Fruit fly (Drosophila melanogaster) whole organism, embryonic: Measurements from ENCODE around the gene CG44303.
A peak's percentile ranks its signal among the peaks of the same experiment; 100 is the strongest.

ENCODE experiments used
- Abd-B ChIP-seq: fragments of 200-800 bp; sonication (Bioruptor generic); optimal IDR thresholded peaks from 2 replicates; lab custom pipeline; 2018; ENCODE audit warnings: missing biosample characterization, mild to moderate bottlenecking, missing genetic modification characterization, moderate library complexity
- Antp ChIP-seq: fragments of 200-800 bp; sonication (Bioruptor generic); optimal IDR thresholded peaks from 3 replicates; lab custom pipeline; 2016; ENCODE audit warnings: missing biosample characterization, missing genetic modification characterization
- Atf3 ChIP-seq: fragments of 200-800 bp; sonication (Bioruptor generic); optimal IDR thresholded peaks from 3 replicates; lab custom pipeline; 2016; ENCODE audit warnings: missing biosample characterization, missing genetic modification characterization
- CG11560 ChIP-seq: fragments of 200-800 bp; sonication (Bioruptor generic); IDR thresholded peaks from 3 replicates; pipeline ENCODE4 v1.3.6; 2022; ENCODE audit warnings: missing biosample characterization, missing genetic modification characterization
- CG1647 ChIP-seq: fragments of 200-800 bp; sonication (Bioruptor generic); optimal IDR thresholded peaks from 3 replicates; lab custom pipeline; 2016; ENCODE audit warnings: missing biosample characterization, missing genetic modification characterization
- CG17186 ChIP-seq: fragments of 200-800 bp; sonication (Bioruptor generic); optimal IDR thresholded peaks from 3 replicates; lab custom pipeline; 2017; ENCODE audit warnings: missing biosample characterization, missing genetic modification reagents, missing genetic modification characterization
- CG17802 ChIP-seq: fragments of 200-800 bp; sonication (Bioruptor generic); optimal IDR thresholded peaks from 2 replicates; lab custom pipeline; 2018; ENCODE audit warnings: missing biosample characterization, mild to moderate bottlenecking, missing genetic modification characterization, moderate library complexity
- CG18011 ChIP-seq: fragments of 200-800 bp; sonication (Bioruptor generic); optimal IDR thresholded peaks from 2 replicates; lab custom pipeline; 2017; ENCODE audit warnings: missing biosample characterization, missing genetic modification characterization, mild to moderate bottlenecking, moderate library complexity, missing genotype
- CG1832 ChIP-seq: fragments of 200-800 bp; sonication (Bioruptor generic); optimal IDR thresholded peaks from 2 replicates; lab custom pipeline; 2017; ENCODE audit warnings: missing biosample characterization, mild to moderate bottlenecking, missing genetic modification characterization, inconsistent platforms
- CG2202 ChIP-seq: fragments of 200-800 bp; sonication (Bioruptor generic); optimal IDR thresholded peaks from 2 replicates; lab custom pipeline; 2018; ENCODE audit warnings: missing biosample characterization, mild to moderate bottlenecking, missing genetic modification characterization
- CG34422 ChIP-seq: fragments of 200-800 bp; sonication (Bioruptor generic); IDR thresholded peaks from 3 replicates; pipeline ENCODE4 v1.3.6; 2022; ENCODE audit warnings: missing biosample characterization, missing genetic modification characterization
- CG4424 ChIP-seq: fragments of 200-800 bp; sonication (Bioruptor generic); optimal IDR thresholded peaks from 3 replicates; lab custom pipeline; 2016; ENCODE audit warnings: missing biosample characterization, missing genetic modification characterization
- CG6272 ChIP-seq: fragments of 200-800 bp; sonication (Bioruptor generic); IDR thresholded peaks from 2 replicates; pipeline ENCODE4 v1.3.6; 2022; ENCODE audit warnings: missing biosample characterization, missing genetic modification characterization
- CG8089 ChIP-seq: fragments of 200-800 bp; sonication (Bioruptor generic); optimal IDR thresholded peaks from 3 replicates; lab custom pipeline; 2016; ENCODE audit warnings: missing biosample characterization, missing genetic modification characterization
- CG8290 ChIP-seq, 3 experiments: fragments of 200-800 bp; sonication (Bioruptor generic); optimal IDR thresholded peaks; 2 replicates each; lab custom pipeline; 2016 to 2019; ENCODE audit warnings: missing biosample characterization in 3 of 3, missing genetic modification characterization in 3 of 3, mild to moderate bottlenecking in 2 of 3, moderate library complexity in 1 of 3
- CG8765 ChIP-seq: fragments of 200-800 bp; sonication (Bioruptor generic); IDR thresholded peaks from 2 replicates; pipeline ENCODE4 v1.3.6; 2022; ENCODE audit warnings: missing biosample characterization, missing genetic modification characterization
- CG9797 ChIP-seq: fragments of 200-800 bp; sonication (Bioruptor generic); optimal IDR thresholded peaks from 3 replicates; lab custom pipeline; 2018; ENCODE audit warnings: missing biosample characterization, mild to moderate bottlenecking, missing genetic modification characterization
- Dad ChIP-seq: fragments of 200-800 bp; sonication (Bioruptor generic); optimal IDR thresholded peaks from 3 replicates; lab custom pipeline; 2016; ENCODE audit warnings: missing biosample characterization, missing genetic modification characterization
- Dbx ChIP-seq: fragments of 200-800 bp; sonication (Bioruptor generic); IDR thresholded peaks from 3 replicates; pipeline ENCODE4 v1.3.6; 2022; ENCODE audit warnings: missing biosample characterization, missing genetic modification characterization
- Dfd ChIP-seq, 2 experiments: fragments of >200 bp; optimal IDR thresholded peaks; 2 replicates each; lab custom pipeline; 2017; ENCODE audit warnings: missing biosample characterization in 2 of 2, missing genetic modification characterization in 2 of 2
- Dll ChIP-seq: fragments of 200-800 bp; sonication (Bioruptor generic); IDR thresholded peaks from 4 replicates; pipeline ENCODE4 v1.3.6; 2022; ENCODE audit warnings: missing biosample characterization, missing genetic modification characterization; ENCODE audit not compliant: partially characterized antibody
- Dp ChIP-seq: fragments of 200-800 bp; sonication (Bioruptor generic); optimal IDR thresholded peaks from 2 replicates; lab custom pipeline; 2018; ENCODE audit warnings: missing biosample characterization, mild to moderate bottlenecking, missing genetic modification characterization, moderate library complexity
- ERR ChIP-seq: fragments of 200-800 bp; sonication (Bioruptor generic); optimal IDR thresholded peaks from 2 replicates; lab custom pipeline; 2016; ENCODE audit warnings: missing biosample characterization, missing genetic modification characterization
- Hey ChIP-seq: fragments of 200-800 bp; sonication (Bioruptor generic); optimal IDR thresholded peaks from 3 replicates; lab custom pipeline; 2018; ENCODE audit warnings: missing biosample characterization, mild to moderate bottlenecking, missing genetic modification characterization
- Hmr ChIP-seq: fragments of 200-800 bp; sonication (Bioruptor generic); optimal IDR thresholded peaks from 3 replicates; lab custom pipeline; 2017; ENCODE audit warnings: mild to moderate bottlenecking, missing biosample characterization, missing genetic modification reagents, missing genetic modification characterization
- Stat92E ChIP-seq, 3 experiments: fragments of >200 bp in 2 of 3; fragments of 200-800 bp in 1 of 3; sonication (Bioruptor generic) in 1 of 3; optimal IDR thresholded peaks; 2 replicates each; lab custom pipeline; 2017 to 2019; ENCODE audit warnings: missing biosample characterization in 3 of 3, missing genetic modification characterization in 3 of 3, mild to moderate bottlenecking in 1 of 3, moderate library complexity in 1 of 3
- ara ChIP-seq: fragments of 200-800 bp; sonication (Bioruptor generic); IDR thresholded peaks from 2 replicates; pipeline ENCODE4 v1.3.6; 2022; ENCODE audit warnings: missing biosample characterization, missing genetic modification characterization
- bab2 ChIP-seq: fragments of 200-800 bp; sonication (Bioruptor generic); optimal IDR thresholded peaks from 2 replicates; lab custom pipeline; 2016; ENCODE audit warnings: missing biosample characterization, missing genetic modification characterization
- bbx ChIP-seq: fragments of 200-800 bp; sonication (Bioruptor generic); IDR thresholded peaks from 2 replicates; pipeline ENCODE4 v1.3.6; 2022; ENCODE audit warnings: missing biosample characterization, missing genetic modification characterization; ENCODE audit not compliant: partially characterized antibody
- bcd ChIP-seq: fragments of 200-800 bp; sonication (Bioruptor generic); optimal IDR thresholded peaks from 2 replicates; lab custom pipeline; 2017; ENCODE audit warnings: missing biosample characterization, mild to moderate bottlenecking, missing genetic modification characterization
- chn ChIP-seq: fragments of 200-800 bp; sonication (Bioruptor generic); optimal IDR thresholded peaks from 2 replicates; lab custom pipeline; 2016; ENCODE audit warnings: missing biosample characterization, missing genetic modification characterization
- crol ChIP-seq: fragments of 200-800 bp; sonication (Bioruptor generic); IDR thresholded peaks from 2 replicates; pipeline ENCODE4 v1.3.6; 2022; ENCODE audit warnings: missing biosample characterization, missing genetic modification characterization
- dmrt11E ChIP-seq: fragments of 200-800 bp; sonication (Bioruptor generic); optimal IDR thresholded peaks from 3 replicates; lab custom pipeline; 2018; ENCODE audit warnings: missing biosample characterization, mild to moderate bottlenecking, missing genetic modification characterization, moderate library complexity
- dysf ChIP-seq: fragments of 200-800 bp; sonication (Bioruptor generic); IDR thresholded peaks from 3 replicates; pipeline ENCODE4 v1.3.6; 2022; ENCODE audit warnings: missing biosample characterization, missing genetic modification characterization
- eve ChIP-seq, 2 experiments: fragments of >200 bp; optimal IDR thresholded peaks; 2 replicates each; lab custom pipeline; 2017; ENCODE audit warnings: missing biosample characterization in 2 of 2, missing genetic modification characterization in 2 of 2
- gsb ChIP-seq: fragments of 200-800 bp; sonication (Bioruptor generic); IDR thresholded peaks from 2 replicates; pipeline ENCODE4 v1.3.6; 2022; ENCODE audit warnings: missing biosample characterization, missing genetic modification characterization
- ind ChIP-seq: fragments of 200-800 bp; sonication (Bioruptor generic); optimal IDR thresholded peaks from 3 replicates; lab custom pipeline; 2016; ENCODE audit warnings: missing biosample characterization, missing genetic modification characterization
- lab ChIP-seq: fragments of 200-800 bp; sonication (Bioruptor generic); optimal IDR thresholded peaks from 3 replicates; lab custom pipeline; 2017; ENCODE audit warnings: missing biosample characterization, missing genetic modification characterization, mild to moderate bottlenecking, moderate library complexity, missing genetic modification reagents
- lbe ChIP-seq: fragments of 200-800 bp; sonication (Bioruptor generic); optimal IDR thresholded peaks from 2 replicates; lab custom pipeline; 2016; ENCODE audit warnings: missing biosample characterization, mild to moderate bottlenecking, missing genetic modification characterization
- lov ChIP-seq, 2 experiments: fragments of 200-800 bp in 1 of 2; fragments of >200 bp in 1 of 2; sonication (Bioruptor generic) in 1 of 2; IDR thresholded peaks in 1 of 2; optimal IDR thresholded peaks in 1 of 2; 2 replicates in 1 of 2; 3 replicates in 1 of 2; pipeline versions ENCODE4 v1.3.6 to Lab custom; 2017 to 2022; ENCODE audit warnings: missing biosample characterization in 1 of 2, missing genetic modification characterization in 1 of 2
- odd ChIP-seq: fragments of 200-800 bp; sonication (Bioruptor generic); optimal IDR thresholded peaks from 2 replicates; lab custom pipeline; 2017; ENCODE audit warnings: missing biosample characterization, mild to moderate bottlenecking, missing genetic modification characterization
- sens-2 ChIP-seq: fragments of 200-800 bp; sonication (Bioruptor generic); IDR thresholded peaks from 2 replicates; pipeline ENCODE4 v1.3.6; 2022; ENCODE audit warnings: missing biosample characterization, missing genetic modification characterization
- sr ChIP-seq: fragments of 200-800 bp; sonication (Bioruptor generic); IDR thresholded peaks from 3 replicates; pipeline ENCODE4 v1.3.6; 2022; ENCODE audit warnings: missing biosample characterization, missing genetic modification characterization
- ssp ChIP-seq: fragments of 200-800 bp; sonication (Bioruptor generic); IDR thresholded peaks from 2 replicates; pipeline ENCODE4 v1.3.6; 2022; ENCODE audit warnings: missing biosample characterization, missing genetic modification characterization
- stwl ChIP-seq: fragments of 200-800 bp; sonication (Bioruptor generic); optimal IDR thresholded peaks from 3 replicates; lab custom pipeline; 2018; ENCODE audit warnings: missing biosample characterization, mild to moderate bottlenecking, missing genetic modification characterization, moderate library complexity
- usp ChIP-seq: fragments of >200 bp; optimal IDR thresholded peaks from 2 replicates; lab custom pipeline; 2017; ENCODE audit warnings: missing biosample characterization, missing genetic modification characterization
- zfh2 ChIP-seq: fragments of 200-800 bp; sonication (Bioruptor generic); optimal IDR thresholded peaks from 2 replicates; lab custom pipeline; 2016; ENCODE audit warnings: missing biosample characterization, missing genetic modification characterization

CG44303 gene

DNA sequence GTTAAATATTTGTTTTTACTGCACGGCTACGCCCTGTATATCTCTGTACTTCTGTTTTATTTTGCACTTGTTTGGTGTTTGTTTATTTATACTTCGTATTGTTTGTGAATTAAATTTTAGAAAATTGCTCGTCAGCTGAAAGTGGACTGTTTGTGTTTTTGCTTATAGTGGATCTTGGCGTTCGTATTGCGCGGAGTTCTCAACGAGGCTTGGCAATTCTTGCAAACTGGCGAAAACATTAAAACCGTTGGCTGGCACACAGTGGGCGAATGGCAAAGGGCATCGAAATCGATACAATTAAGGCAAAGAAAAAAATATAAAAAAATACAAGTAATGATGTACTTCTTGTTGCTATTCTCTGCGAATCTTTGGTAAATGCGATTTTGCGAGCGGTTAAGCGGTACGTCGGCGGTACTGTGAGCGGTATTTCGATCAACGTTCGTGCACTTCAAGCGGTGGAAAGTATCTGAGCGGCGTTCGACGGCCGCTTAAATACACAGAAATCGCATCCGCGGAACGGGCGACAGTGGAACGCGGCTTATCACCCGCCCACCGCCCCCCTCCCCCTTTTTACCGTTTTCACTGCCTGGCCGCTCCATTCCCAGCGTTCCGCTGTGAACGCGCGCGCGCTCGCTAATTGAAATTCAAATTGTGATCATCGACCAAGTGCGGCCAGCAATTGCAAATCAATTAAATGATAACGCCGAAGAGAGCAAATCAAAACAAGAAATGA is 39.7 kb upstream of the CG44303 start (continued):
- no peak for TF ChIP-seq CG8765 (GFP tag; lab: Robert Waterston, UW)
- no peak for TF ChIP-seq CG1832 (GFP tag; lab: Kevin White, UChicago)
- no peak for TF ChIP-seq Dad
- TF ChIP-seq Dp (GFP tag; lab: Kevin White, UChicago) = peak; percentile 46
- no peak for TF ChIP-seq CG34422 (GFP tag; lab: Robert Waterston, UW)
- TF ChIP-seq gsb = no peak
- no peak for TF ChIP-seq dmrt11E (tag; lab: Kevin White, UChicago)
- no peak for TF ChIP-seq sr
- no peak for TF ChIP-seq odd
- no peak for TF ChIP-seq ind (GFP tag; lab: Kevin White, UChicago)
- TF ChIP-seq Dll (GFP tag; lab: Robert Waterston, UW) = 0 out of 4 replicates have a peak, but pooled peaks have one; percentile 12
- TF ChIP-seq crol (GFP tag; lab: Robert Waterston, UW) = peak; percentile 82
- TF ChIP-seq Stat92E (GFP tag; optimal IDR thresholded peaks at IDR 0.05; lab: Kevin White, UChicago) = no peak
- TF ChIP-seq ssp = no peak
- no peak for TF ChIP-seq CG4424 (GFP tag; lab: Kevin White, UChicago)
- TF ChIP-seq CG8290 (GFP tag; optimal IDR thresholded peaks at IDR 0.05; lab: Kevin White, UChicago) = peak; percentile 15
- TF ChIP-seq CG8290 (tag; optimal IDR thresholded peaks at IDR 0.05; lab: Kevin White, UChicago) = peak in 1 of 2 experiments; percentile 27
- TF ChIP-seq CG9797 (GFP tag; lab: Kevin White, UChicago) = no peak
- 0 out of 2 replicates have a peak, but pooled peaks have one; percentile 20 for TF ChIP-seq CG6272 (GFP tag; lab: Robert Waterston, UW)
- TF ChIP-seq bbx (GFP tag; lab: Robert Waterston, UW) = no peak
- TF ChIP-seq CG17186 (GFP tag; lab: Kevin White, UChicago) = no peak
- no peak for TF ChIP-seq CG17802 (tag; lab: Kevin White, UChicago)
- no peak for TF ChIP-seq Dbx (GFP tag; lab: Robert Waterston, UW)
- TF ChIP-seq Antp = no peak
- TF ChIP-seq bab2 (GFP tag; lab: Kevin White, UChicago) = no peak

dm6 chrX:6724904-6725505 is 37.8 kb upstream of the CG44303 start:
- TF ChIP-seq chn (GFP tag; lab: Kevin White, UChicago) = no peak
- TF ChIP-seq stwl (tag; lab: Kevin White, UChicago) = peak; percentile 36
- TF ChIP-seq lab (GFP tag; lab: Kevin White, UChicago) = no peak
- TF ChIP-seq Dfd (GFP tag; optimal IDR thresholded peaks at IDR 0.05; lab: Kevin White, UChicago) = no peak
- no peak for TF ChIP-seq lbe (GFP tag; lab: Kevin White, UChicago)
- TF ChIP-seq usp = no peak
- no peak for TF ChIP-seq CG8089 (GFP tag; lab: Kevin White, UChicago)
- TF ChIP-seq CG1647 (GFP tag; lab: Kevin White, UChicago) = no peak
- no peak for TF ChIP-seq Hmr (GFP tag; lab: Kevin White, UChicago)
- TF ChIP-seq CG2202 (tag; lab: Kevin White, UChicago) = no peak
- no peak for TF ChIP-seq eve (GFP tag; optimal IDR thresholded peaks at IDR 0.05; lab: Kevin White, UChicago)
- TF ChIP-seq dysf (GFP tag; lab: Robert Waterston, UW) = no peak
- TF ChIP-seq lov (optimal IDR thresholded peaks at IDR 0.05; lab: Kevin White, UChicago) = no peak
- no peak for TF ChIP-seq lov (GFP tag; IDR thresholded peaks at IDR 0.05; lab: Robert Waterston, UW)
- TF ChIP-seq zfh2 (GFP tag; lab: Kevin White, UChicago) = no peak
- TF ChIP-seq ara = no peak
- TF ChIP-seq CG11560 = no peak
- TF ChIP-seq ERR (GFP tag; lab: Kevin White, UChicago) = no peak
- TF ChIP-seq CG8290 (GFP tag; optimal IDR thresholded peaks at IDR 0.05; lab: Kevin White, UChicago) = peak; percentile 31
- TF ChIP-seq CG8290 (tag; optimal IDR thresholded peaks at IDR 0.05; lab: Kevin White, UChicago) = no peak
- TF ChIP-seq CG18011 (GFP tag; lab: Kevin White, UChicago) = peak; percentile 94
- no peak for TF ChIP-seq Atf3 (GFP tag; lab: Kevin White, UChicago)
- no peak for TF ChIP-seq Abd-B
- no peak for TF ChIP-seq Hey (tag; lab: Kevin White, UChicago)
- no peak for TF ChIP-seq Dad
- no peak for TF ChIP-seq bcd (GFP tag; lab: Kevin White, UChicago)
- no peak for TF ChIP-seq CG1832 (GFP tag; lab: Kevin White, UChicago)
- TF ChIP-seq sens-2 (GFP tag; lab: Robert Waterston, UW) = no peak
